Fruit fly (Drosophila melanogaster) whole organism, embryonic: ENCODE data around the gene Pi3K21B.
A peak's percentile ranks its signal among the peaks of the same experiment; 100 is the strongest.

Source experiments
- B-H1 ChIP-seq: fragments of 200-800 bp; sonication (Bioruptor generic); IDR thresholded peaks from 3 replicates; pipeline ENCODE4 v1.3.6; 2022; ENCODE audit warnings: missing biosample characterization, missing genetic modification characterization
- Blimp-1 ChIP-seq: fragments of 200-800 bp; sonication (Bioruptor generic); optimal IDR thresholded peaks from 3 replicates; lab custom pipeline; 2018; ENCODE audit warnings: missing biosample characterization, missing genetic modification characterization, mild to moderate bottlenecking, moderate library complexity, missing genetic modification reagents
- CG10209 ChIP-seq: fragments of 200-800 bp; sonication (Bioruptor generic); optimal IDR thresholded peaks from 3 replicates; lab custom pipeline; 2017; ENCODE audit warnings: missing biosample characterization, mild to moderate bottlenecking, missing genetic modification characterization, missing genetic modification reagents
- CG10462 ChIP-seq: fragments of 200-800 bp; sonication (Bioruptor generic); optimal IDR thresholded peaks from 2 replicates; lab custom pipeline; 2016; ENCODE audit warnings: missing biosample characterization, missing genetic modification characterization
- CG11504 ChIP-seq: fragments of 200-800 bp; sonication (Bioruptor generic); optimal IDR thresholded peaks from 3 replicates; lab custom pipeline; 2019; ENCODE audit warnings: missing biosample characterization, mild to moderate bottlenecking, missing genetic modification characterization, moderate library complexity
- CG14965 ChIP-seq: fragments of 200-800 bp; sonication (Bioruptor generic); optimal IDR thresholded peaks from 2 replicates; lab custom pipeline; 2016; ENCODE audit warnings: missing biosample characterization, missing genetic modification characterization, borderline replicate concordance
- CG15073 ChIP-seq: fragments of 200-800 bp; sonication (Bioruptor generic); optimal IDR thresholded peaks from 2 replicates; lab custom pipeline; 2016; ENCODE audit warnings: missing biosample characterization, missing genetic modification characterization
- CG15696 ChIP-seq: fragments of 200-800 bp; sonication (Bioruptor generic); optimal IDR thresholded peaks from 2 replicates; lab custom pipeline; 2019; ENCODE audit warnings: missing biosample characterization, mild to moderate bottlenecking, missing genetic modification characterization, moderate library complexity
- CG1603 ChIP-seq: fragments of 200-800 bp; sonication (Bioruptor generic); optimal IDR thresholded peaks from 2 replicates; lab custom pipeline; 2019; ENCODE audit warnings: missing biosample characterization, mild to moderate bottlenecking, missing genetic modification characterization, moderate library complexity
- CG17359 ChIP-seq: fragments of 200-800 bp; sonication (Bioruptor generic); optimal IDR thresholded peaks from 3 replicates; lab custom pipeline; 2018; ENCODE audit warnings: missing biosample characterization, mild to moderate bottlenecking, missing genetic modification characterization, moderate library complexity
- CG2120 ChIP-seq: fragments of 200-800 bp; sonication (Bioruptor generic); optimal IDR thresholded peaks from 3 replicates; lab custom pipeline; 2016; ENCODE audit warnings: missing biosample characterization, missing genetic modification characterization
- CG2199 ChIP-seq: fragments of 200-800 bp; sonication (Bioruptor generic); IDR thresholded peaks from 3 replicates; pipeline ENCODE4 v1.3.6; 2022; ENCODE audit warnings: missing biosample characterization, missing genetic modification characterization
- CG30403 ChIP-seq: fragments of 200-800 bp; sonication (Bioruptor generic); optimal IDR thresholded peaks from 3 replicates; lab custom pipeline; 2016; ENCODE audit warnings: missing biosample characterization, missing genetic modification characterization
- CG3163 ChIP-seq: fragments of 200-800 bp; sonication (Bioruptor generic); optimal IDR thresholded peaks from 3 replicates; lab custom pipeline; 2016; ENCODE audit warnings: missing biosample characterization, missing genetic modification characterization
- CG6254 ChIP-seq: fragments of 200-800 bp; sonication (Bioruptor generic); optimal IDR thresholded peaks from 3 replicates; lab custom pipeline; 2017; ENCODE audit warnings: mild to moderate bottlenecking, missing biosample characterization, missing genetic modification reagents, missing genetic modification characterization
- CG7839 ChIP-seq: fragments of 200-800 bp; sonication (Bioruptor generic); optimal IDR thresholded peaks from 3 replicates; lab custom pipeline; 2018; ENCODE audit warnings: missing biosample characterization, mild to moderate bottlenecking, missing genetic modification characterization, moderate library complexity
- CG8359 ChIP-seq: fragments of 200-800 bp; sonication (Bioruptor generic); optimal IDR thresholded peaks from 2 replicates; lab custom pipeline; 2017; ENCODE audit warnings: missing biosample characterization, mild to moderate bottlenecking, missing genetic modification characterization, borderline replicate concordance
- CrebB ChIP-seq: fragments of 200-800 bp; sonication (Bioruptor generic); optimal IDR thresholded peaks from 3 replicates; lab custom pipeline; 2018; ENCODE audit warnings: missing biosample characterization, mild to moderate bottlenecking, missing genetic modification characterization
- Dad ChIP-seq: fragments of 200-800 bp; sonication (Bioruptor generic); optimal IDR thresholded peaks from 3 replicates; lab custom pipeline; 2016; ENCODE audit warnings: missing biosample characterization, missing genetic modification characterization
- Drgx ChIP-seq: fragments of 200-800 bp; sonication (Bioruptor generic); IDR thresholded peaks from 2 replicates; pipeline ENCODE4 v1.3.6; 2022; ENCODE audit warnings: missing biosample characterization, missing genetic modification characterization
- Ets65A ChIP-seq: fragments of 200-800 bp; sonication (Bioruptor generic); peaks from one replicate; lab custom pipeline; 2016; ENCODE audit warnings: missing biosample characterization, missing genetic modification characterization
- Fer3 ChIP-seq: fragments of 200-800 bp; sonication (Bioruptor generic); optimal IDR thresholded peaks from 2 replicates; lab custom pipeline; 2018; ENCODE audit warnings: missing biosample characterization, mild to moderate bottlenecking, missing genetic modification characterization, moderate library complexity
- H2.0 ChIP-seq: fragments of 200-800 bp; sonication (Bioruptor generic); IDR thresholded peaks from 2 replicates; pipeline ENCODE4 v1.3.6; 2022; ENCODE audit warnings: missing biosample characterization, missing genetic modification characterization
- HmgZ ChIP-seq: fragments of 200-800 bp; sonication (Bioruptor generic); optimal IDR thresholded peaks from 2 replicates; lab custom pipeline; 2018; ENCODE audit warnings: missing biosample characterization, mild to moderate bottlenecking, missing genetic modification characterization
- Mad ChIP-seq: fragments of 200-800 bp; sonication (Bioruptor generic); optimal IDR thresholded peaks from 2 replicates; lab custom pipeline; 2016; ENCODE audit warnings: missing biosample characterization, missing genetic modification characterization
- Max ChIP-seq: fragments of 200-800 bp; sonication (Bioruptor generic); optimal IDR thresholded peaks from 2 replicates; lab custom pipeline; 2016; ENCODE audit warnings: missing biosample characterization, mild to moderate bottlenecking, missing genetic modification characterization
- Myb ChIP-seq: fragments of 200-800 bp; sonication (Bioruptor generic); optimal IDR thresholded peaks from 2 replicates; lab custom pipeline; 2016; ENCODE audit warnings: missing biosample characterization, missing genetic modification characterization
- NC2α ChIP-seq: fragments of 200-800 bp; sonication (Bioruptor generic); optimal IDR thresholded peaks from 2 replicates; lab custom pipeline; 2016; ENCODE audit warnings: missing biosample characterization, missing genetic modification characterization
- PHDP ChIP-seq: fragments of 200-800 bp; sonication (Bioruptor generic); optimal IDR thresholded peaks from 3 replicates; lab custom pipeline; 2018; ENCODE audit warnings: missing biosample characterization, mild to moderate bottlenecking, missing genetic modification characterization, moderate library complexity
- Sin3A ChIP-seq: fragments of >200 bp; optimal IDR thresholded peaks from 2 replicates; lab custom pipeline; 2018
- Vsx1 ChIP-seq: fragments of 200-800 bp; sonication (Bioruptor generic); optimal IDR thresholded peaks from 2 replicates; lab custom pipeline; 2017; ENCODE audit warnings: missing biosample characterization, mild to moderate bottlenecking, missing genetic modification characterization, missing genetic modification reagents
- ab ChIP-seq: fragments of 200-800 bp; sonication (Bioruptor generic); optimal IDR thresholded peaks from 2 replicates; lab custom pipeline; 2016; ENCODE audit warnings: missing biosample characterization, missing genetic modification characterization
- ase ChIP-seq: fragments of 200-800 bp; sonication (Bioruptor generic); IDR thresholded peaks from 3 replicates; pipeline ENCODE4 v1.3.6; 2022; ENCODE audit warnings: missing biosample characterization, missing genetic modification characterization
- croc ChIP-seq: fragments of 200-800 bp; sonication (Bioruptor generic); conservative IDR thresholded peaks from 3 replicates; pipeline ENCODE4 v1.3.6; 2022; ENCODE audit warnings: missing biosample characterization, missing genetic modification characterization
- crol ChIP-seq: fragments of 200-800 bp; sonication (Bioruptor generic); IDR thresholded peaks from 2 replicates; pipeline ENCODE4 v1.3.6; 2022; ENCODE audit warnings: missing biosample characterization, missing genetic modification characterization
- dm ChIP-seq: fragments of 200-800 bp; sonication (Bioruptor generic); optimal IDR thresholded peaks from 3 replicates; lab custom pipeline; 2016; ENCODE audit warnings: missing biosample characterization, missing genetic modification characterization
- dysf ChIP-seq: fragments of 200-800 bp; sonication (Bioruptor generic); IDR thresholded peaks from 3 replicates; pipeline ENCODE4 v1.3.6; 2022; ENCODE audit warnings: missing biosample characterization, missing genetic modification characterization
- ems ChIP-seq: fragments of 200-800 bp; sonication (Bioruptor generic); optimal IDR thresholded peaks from 3 replicates; lab custom pipeline; 2016; ENCODE audit warnings: missing biosample characterization, missing genetic modification characterization
- gfzf ChIP-seq: fragments of 200-800 bp; sonication (Bioruptor generic); optimal IDR thresholded peaks from 2 replicates; lab custom pipeline; 2016; ENCODE audit warnings: missing biosample characterization, mild to moderate bottlenecking, missing genetic modification characterization, moderate library complexity
- hb ChIP-seq: fragments of 200-800 bp; sonication (Bioruptor generic); IDR thresholded peaks from 3 replicates; pipeline ENCODE4 v1.3.6; 2022; ENCODE audit warnings: missing biosample characterization, missing genetic modification characterization; ENCODE audit not compliant: partially characterized antibody
- jumu ChIP-seq: fragments of 200-800 bp; sonication (Bioruptor generic); optimal IDR thresholded peaks from 3 replicates; lab custom pipeline; 2016; ENCODE audit warnings: missing biosample characterization, missing genetic modification characterization
- oc ChIP-seq: fragments of 200-800 bp; sonication (Bioruptor generic); optimal IDR thresholded peaks from 2 replicates; lab custom pipeline; 2018; ENCODE audit warnings: missing biosample characterization, mild to moderate bottlenecking, missing genetic modification characterization, moderate library complexity
- org-1 ChIP-seq: fragments of 200-800 bp; sonication (Bioruptor generic); optimal IDR thresholded peaks from 2 replicates; lab custom pipeline; 2017; ENCODE audit warnings: missing biosample characterization, missing genetic modification characterization
- prd ChIP-seq, 3 experiments: fragments of >200 bp in 2 of 3; fragments of 200-800 bp in 1 of 3; sonication (Bioruptor generic) in 1 of 3; optimal IDR thresholded peaks in 2 of 3; IDR thresholded peaks in 1 of 3; 2 replicates in 2 of 3; 3 replicates in 1 of 3; pipeline versions ENCODE4 v1.3.6 to Lab custom; 2017 to 2022; ENCODE audit warnings: missing biosample characterization in 1 of 3, missing genetic modification characterization in 1 of 3
- sd ChIP-seq: fragments of 200-800 bp; sonication (Bioruptor generic); optimal IDR thresholded peaks from 3 replicates; lab custom pipeline; 2018; ENCODE audit warnings: missing biosample characterization, mild to moderate bottlenecking, missing genetic modification characterization, moderate library complexity
- sens ChIP-seq: fragments of 200-800 bp; sonication (Bioruptor generic); peaks from one replicate; lab custom pipeline; 2016; ENCODE audit warnings: missing biosample characterization, missing genetic modification characterization
- seq ChIP-seq: fragments of 200-800 bp; sonication (Bioruptor generic); IDR thresholded peaks from 2 replicates; pipeline ENCODE4 v1.3.6; 2022; ENCODE audit warnings: missing biosample characterization, missing genetic modification characterization
- sisA ChIP-seq: fragments of 200-800 bp; sonication (Bioruptor generic); IDR thresholded peaks from 2 replicates; pipeline ENCODE4 v1.3.6; 2022; ENCODE audit warnings: missing biosample characterization, missing genetic modification characterization
- wor ChIP-seq: fragments of 200-800 bp; sonication (Bioruptor generic); IDR thresholded peaks from 2 replicates; pipeline ENCODE4 v1.3.6; 2022; ENCODE audit warnings: missing biosample characterization, missing genetic modification characterization
- zen ChIP-seq: fragments of 200-800 bp; sonication (Bioruptor generic); optimal IDR thresholded peaks from 3 replicates; lab custom pipeline; 2018; ENCODE audit warnings: missing biosample characterization, mild to moderate bottlenecking, missing genetic modification characterization, moderate library complexity
- zf30C ChIP-seq: fragments of 200-800 bp; sonication (Bioruptor generic); optimal IDR thresholded peaks from 3 replicates; lab custom pipeline; 2018; ENCODE audit warnings: missing biosample characterization, mild to moderate bottlenecking, missing genetic modification characterization

The Pi3K21B gene

dm6 chr2L:309812-310431 is 12.2 kb downstream of the Pi3K21B start:
- no peak for TF ChIP-seq CG15696
- no peak for TF ChIP-seq NC2α
- TF ChIP-seq wor (GFP tag; lab: Robert Waterston, UW): no peak
- no peak for TF ChIP-seq ab
- TF ChIP-seq dm (GFP tag; lab: Kevin White, UChicago): no peak
- TF ChIP-seq CG10209: no peak
- no peak for TF ChIP-seq CG6254 (GFP tag; lab: Kevin White, UChicago)
- TF ChIP-seq dysf (GFP tag; lab: Robert Waterston, UW): no peak
- no peak for TF ChIP-seq CG2120 (GFP tag; lab: Kevin White, UChicago)
- peak; percentile 91 for TF ChIP-seq crol (GFP tag; lab: Robert Waterston, UW)
- TF ChIP-seq CG8359 (GFP tag; lab: Kevin White, UChicago): no peak
- no peak for TF ChIP-seq sisA (GFP tag; lab: Robert Waterston, UW)
- TF ChIP-seq CG1603 (tag; lab: Kevin White, UChicago): no peak
- TF ChIP-seq CG7839 (tag; lab: Kevin White, UChicago): no peak
- TF ChIP-seq CG14965 (GFP tag; lab: Kevin White, UChicago): no peak
- TF ChIP-seq Max (GFP tag; lab: Kevin White, UChicago): no peak
- no peak for TF ChIP-seq prd (optimal IDR thresholded peaks at IDR 0.05; lab: Kevin White, UChicago)
- no peak for TF ChIP-seq prd (GFP tag; IDR thresholded peaks at IDR 0.05; lab: Robert Waterston, UW)
- no peak for TF ChIP-seq seq (GFP tag; lab: Robert Waterston, UW)
- TF ChIP-seq H2.0 (GFP tag; lab: Robert Waterston, UW): no peak
- no peak for TF ChIP-seq CG10462
- no peak for TF ChIP-seq croc (GFP tag; lab: Robert Waterston, UW)
- TF ChIP-seq gfzf (GFP tag; lab: Kevin White, UChicago): no peak
- TF ChIP-seq CG15073 (GFP tag; lab: Kevin White, UChicago): no peak
- no peak for TF ChIP-seq CG2199 (GFP tag; lab: Robert Waterston, UW)
- TF ChIP-seq CG3163: no peak
- no peak for TF ChIP-seq CG11504 (tag; lab: Kevin White, UChicago)
- TF ChIP-seq oc: no peak
- no peak for TF ChIP-seq Myb (GFP tag; lab: Kevin White, UChicago)
- no peak for TF ChIP-seq Ets65A (GFP tag; lab: Kevin White, UChicago)
- TF ChIP-seq Mad: no peak
- TF ChIP-seq HmgZ: no peak
- no peak for TF ChIP-seq Blimp-1 (GFP tag; lab: Kevin White, UChicago)
- no peak for TF ChIP-seq Vsx1 (GFP tag; lab: Kevin White, UChicago)
- no peak for TF ChIP-seq B-H1
- no peak for TF ChIP-seq sens (GFP tag; lab: Kevin White, UChicago)
- no peak for TF ChIP-seq Fer3 (tag; lab: Kevin White, UChicago)
- TF ChIP-seq Sin3A (lab: Kevin White, UChicago): no peak
- no peak for TF ChIP-seq org-1 (GFP tag; lab: Kevin White, UChicago)
- TF ChIP-seq CrebB (tag; lab: Kevin White, UChicago): no peak
- TF ChIP-seq hb: no peak
- no peak for TF ChIP-seq PHDP (tag; lab: Kevin White, UChicago)
- no peak for TF ChIP-seq ems (GFP tag; lab: Kevin White, UChicago)
- no peak for TF ChIP-seq ase (GFP tag; lab: Robert Waterston, UW)
- TF ChIP-seq sd (tag; lab: Kevin White, UChicago): peak; percentile 33
- TF ChIP-seq Dad (GFP tag; lab: Kevin White, UChicago): no peak
- TF ChIP-seq CG30403 (GFP tag; lab: Kevin White, UChicago): no peak
- TF ChIP-seq jumu: no peak
- no peak for TF ChIP-seq zen (tag; lab: Kevin White, UChicago)
- no peak for TF ChIP-seq zf30C (GFP tag; lab: Kevin White, UChicago)
- TF ChIP-seq CG17359 (tag; lab: Kevin White, UChicago): no peak
- peak; percentile 27; the same call in 1 of the 2 replicates for TF ChIP-seq Drgx (GFP tag; lab: Robert Waterston, UW)
